Worm (Caenorhabditis elegans): ENCODE data around the gene C29F5.1.

DNA sequence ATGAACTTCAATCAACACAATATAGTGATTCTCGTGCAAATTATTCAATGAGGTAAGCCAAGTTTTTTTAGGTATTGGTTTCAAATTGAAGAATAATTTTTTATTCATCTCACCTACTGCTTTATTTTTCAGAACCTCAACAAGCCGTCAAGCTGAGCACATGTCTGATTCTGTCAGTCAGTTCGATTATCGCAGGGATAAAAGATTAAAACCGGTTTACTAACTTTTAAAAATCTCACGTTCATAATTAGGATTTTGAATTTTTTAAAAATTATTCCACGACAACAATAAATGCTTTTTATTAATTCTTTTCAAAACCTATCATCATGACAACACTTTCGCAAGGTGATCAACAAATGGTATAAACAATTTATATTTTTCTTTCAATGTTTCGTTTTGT lies 41.1 kb upstream of the C29F5.1 start, which contains the start of gene F13H8.12:
- no peak for TF ChIP-seq K11D2.4 (GFP tag; IDR thresholded peaks at IDR 0.05)
- TF ChIP-seq sea-2 (GFP tag; IDR thresholded peaks at IDR 0.05): no peak
- no peak for TF ChIP-seq Y79H2A.3 (GFP tag; conservative IDR thresholded peaks at IDR 0.05)
- TF ChIP-seq nhr-179 (tag; optimal IDR thresholded peaks at IDR 0.05): no peak
- no peak for TF ChIP-seq F23B12.7 (tag; optimal IDR thresholded peaks at IDR 0.05; ENCODE audit: insufficient read depth)
- TF ChIP-seq ztf-18 (tag; optimal IDR thresholded peaks at IDR 0.05): no peak
- no peak for TF ChIP-seq athp-1 (tag; optimal IDR thresholded peaks at IDR 0.05)
- no peak for TF ChIP-seq hlh-26 (GFP tag; conservative IDR thresholded peaks at IDR 0.05)
- no peak for TF ChIP-seq die-1 (tag; optimal IDR thresholded peaks at IDR 0.05)
- no peak for TF ChIP-seq mel-28 (tag; optimal IDR thresholded peaks at IDR 0.05; ENCODE audit: borderline replicate concordance)

Measured in whole organism, young adult.